Worm (Caenorhabditis elegans): ENCODE results near the gene tcc-1.

DNA sequence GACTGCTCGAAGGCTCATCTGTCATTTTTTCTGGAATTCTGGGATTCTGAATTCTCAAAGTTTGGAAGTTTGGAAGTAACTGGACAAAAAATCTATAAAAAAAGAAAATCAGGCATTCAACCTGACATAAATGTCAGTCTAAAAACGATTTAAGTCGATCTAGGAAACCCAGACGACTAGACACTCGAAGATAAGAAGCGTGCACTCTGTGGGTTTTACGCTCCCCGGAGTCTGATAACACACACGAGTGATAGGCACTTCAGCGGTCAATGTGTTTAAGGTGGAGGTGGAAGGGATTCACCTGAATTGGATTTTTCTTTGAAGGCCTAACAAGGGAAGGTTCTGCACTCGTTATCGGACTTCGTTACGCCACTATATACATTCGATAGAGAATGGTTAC, 33.1 kb upstream of the tcc-1 start, which contains the start of gene C06H5.6:
- TF ChIP-seq med-1 (GFP tag; optimal IDR thresholded peaks at IDR 0.05; ENCODE audit: insufficient read depth), result no peak
- no peak for TF ChIP-seq klf-2 (GFP tag; conservative IDR thresholded peaks at IDR 0.05)
- TF ChIP-seq ztf-23 (GFP tag; IDR thresholded peaks at IDR 0.05), result no peak
- TF ChIP-seq ztf-29 (GFP tag; IDR thresholded peaks at IDR 0.05), result no peak

Data from whole organism, midembryonic.